Fruit fly (Drosophila melanogaster): Measurements from ENCODE around the gene CG44153.

CG44153 gene

DNA sequence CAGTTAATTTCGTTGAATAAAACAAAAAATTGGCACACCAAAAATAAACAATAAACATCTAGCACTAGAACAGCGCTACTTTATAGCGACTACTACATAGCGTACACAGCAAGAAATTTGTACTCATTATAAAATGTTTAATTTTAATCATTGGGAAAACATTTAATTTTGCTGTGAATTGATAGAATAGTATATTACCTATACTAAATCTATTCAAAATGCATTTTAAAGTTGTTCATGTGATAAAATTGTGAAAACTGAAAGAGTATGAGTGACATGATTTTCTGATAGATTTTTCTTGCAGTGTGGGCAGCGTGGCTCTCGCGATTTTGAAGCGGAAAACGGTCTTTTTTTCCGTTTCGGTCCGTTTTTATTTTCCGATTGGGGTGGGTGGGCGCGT, 118.8 kb downstream of the CG44153 start (continued):
- TF ChIP-seq Meics (GFP tag; optimal IDR thresholded peaks at IDR 0.05) (peak; percentile 56), Fer3 (tag; optimal IDR thresholded peaks at IDR 0.05) (no peak), CG7556 (GFP tag; optimal IDR thresholded peaks at IDR 0.05) (peak; percentile 51), tio (GFP tag; optimal IDR thresholded peaks at IDR 0.05) (peak; percentile 34), Hsf (GFP tag; optimal IDR thresholded peaks at IDR 0.05) (peak; percentile 8), CG4404 (GFP tag; IDR thresholded peaks at IDR 0.05) (no peak), cwo (GFP tag; optimal IDR thresholded peaks at IDR 0.05) (peak; percentile 22), CG4820 (GFP tag; optimal IDR thresholded peaks at IDR 0.05) (no peak), crol (GFP tag; IDR thresholded peaks at IDR 0.05) (no peak), nmo (GFP tag; optimal IDR thresholded peaks at IDR 0.05) (peak; percentile 31), CG11695 (GFP tag; IDR thresholded peaks at IDR 0.05) (peak; percentile 20; the same call in 1 of the 3 replicates), sens (GFP tag) (peak; percentile 64), Ets65A (GFP tag) (peak; percentile 19), CG15269 (tag; optimal IDR thresholded peaks at IDR 0.05) (peak; percentile 50), zf30C (GFP tag; optimal IDR thresholded peaks at IDR 0.05) (peak; percentile 24), CG8944 (GFP tag; optimal IDR thresholded peaks at IDR 0.05) (no peak), al (GFP tag; IDR thresholded peaks at IDR 0.05) (peak; percentile 24; the same call in 1 of the 2 replicates), Bgb (GFP tag; IDR thresholded peaks at IDR 0.05; ENCODE audit: partially characterized antibody) (no peak), CG2889 (GFP tag; IDR thresholded peaks at IDR 0.05) (no peak), bcd (GFP tag; optimal IDR thresholded peaks at IDR 0.05) (peak; percentile 42), CG7839 (tag; optimal IDR thresholded peaks at IDR 0.05) (peak; percentile 63), tup (GFP tag; optimal IDR thresholded peaks at IDR 0.05) (no peak), Chrac-16 (GFP tag; optimal IDR thresholded peaks at IDR 0.05) (peak; percentile 4), h (optimal IDR thresholded peaks at IDR 0.05) (no peak), CG1233 (GFP tag; optimal IDR thresholded peaks at IDR 0.05) (no peak), CG7987 (GFP tag; optimal IDR thresholded peaks at IDR 0.05) (no peak), Oli (tag; optimal IDR thresholded peaks at IDR 0.05) (peak; percentile 40), Neu2 (GFP tag; optimal IDR thresholded peaks at IDR 0.05; ENCODE audit: borderline replicate concordance) (no peak), CG31224 (GFP tag; IDR thresholded peaks at IDR 0.05) (peak; percentile 22; the same call in 1 of the 2 replicates), ato (GFP tag; IDR thresholded peaks at IDR 0.05; ENCODE audit: partially characterized antibody) (no peak), CG4730 (GFP tag; IDR thresholded peaks at IDR 0.05) (no peak), CkIIα-i1 (GFP tag; IDR thresholded peaks at IDR 0.05) (no peak), Sox100B (GFP tag; optimal IDR thresholded peaks at IDR 0.05) (peak; percentile 40), CG16815 (GFP tag; optimal IDR thresholded peaks at IDR 0.05) (no peak), GATAe (GFP tag; conservative IDR thresholded peaks at IDR 0.05) (no peak), CG10543 (GFP tag; optimal IDR thresholded peaks at IDR 0.05) (peak; percentile 26), dpn (GFP tag; optimal IDR thresholded peaks at IDR 0.05) (peak; percentile 9 to 28), fd3F (GFP tag; optimal IDR thresholded peaks at IDR 0.05) (peak; percentile 17), emc (GFP tag; optimal IDR thresholded peaks at IDR 0.05) (peak; percentile 6), CG42726 (GFP tag; IDR thresholded peaks at IDR 0.05; ENCODE audit: partially characterized antibody) (no peak), abd-A (tag; optimal IDR thresholded peaks at IDR 0.05) (no peak), phol (tag; optimal IDR thresholded peaks at IDR 0.05) (peak; percentile 46), CG10366 (GFP tag; IDR thresholded peaks at IDR 0.05) (peak; percentile 29; the same call in 1 of the 2 replicates), Deaf1 (tag; optimal IDR thresholded peaks at IDR 0.05) (no peak), CG8388 (GFP tag; optimal IDR thresholded peaks at IDR 0.05) (no peak), Dref (GFP tag; IDR thresholded peaks at IDR 0.05) (no peak), sob (GFP tag; IDR thresholded peaks at IDR 0.05) (0 out of 2 replicates have a peak, but pooled peaks have one; percentile 18), CoRest (tag; optimal IDR thresholded peaks at IDR 0.05) (peak; percentile 50), CG8359 (GFP tag; optimal IDR thresholded peaks at IDR 0.05; ENCODE audit: borderline replicate concordance) (no peak), Gug (GFP tag; IDR thresholded peaks at IDR 0.05) (0 out of 4 replicates have a peak, but pooled peaks have one; percentile 5), ash1 (GFP tag; optimal IDR thresholded peaks at IDR 0.05) (no peak)

Data from whole organism, embryonic.